Worm (Caenorhabditis elegans): ENCODE measurements around the gene icl-1.

DNA sequence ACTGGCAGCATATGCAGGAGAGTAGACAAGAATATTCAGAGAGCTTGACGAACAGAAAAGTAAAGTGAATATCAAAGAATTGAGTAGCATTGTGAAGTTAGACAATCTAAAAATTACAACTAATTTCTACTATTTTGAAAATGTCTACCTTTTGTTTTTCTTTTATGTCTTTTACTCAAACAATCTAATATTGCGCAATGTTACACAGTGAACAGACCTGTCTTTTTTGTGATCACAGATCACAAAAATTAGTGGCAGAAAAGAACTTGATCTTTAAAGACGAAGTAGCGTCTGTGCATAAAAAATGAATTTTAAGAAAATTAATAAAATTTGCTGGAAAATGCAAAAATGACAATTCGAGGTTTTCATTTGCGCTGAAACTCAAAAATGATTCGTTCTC lies 28.8 kb downstream of the icl-1 start:
- TF ChIP-seq nhr-67 (tag; optimal IDR thresholded peaks at IDR 0.05) (no peak), skn-1 (tag; optimal IDR thresholded peaks at IDR 0.05) (no peak), R02D3.7 (tag; optimal IDR thresholded peaks at IDR 0.05) (no peak), nhr-25 (tag; optimal IDR thresholded peaks at IDR 0.05) (no peak), ceh-16 (tag; optimal IDR thresholded peaks at IDR 0.05) (no peak), ceh-82 (tag; optimal IDR thresholded peaks at IDR 0.05) (no peak), nhr-76 (tag; optimal IDR thresholded peaks at IDR 0.05) (no peak), nfya-1 (tag; optimal IDR thresholded peaks at IDR 0.05; ENCODE audit: insufficient read depth) (no peak), nhr-23 (tag; optimal IDR thresholded peaks at IDR 0.05) (no peak)

All from whole organism, L3 larva.